Worm (Caenorhabditis elegans): ENCODE data around the gene H13N06.2.

Gene H13N06.2

ce11 chrX:15533847-15534246, 45.9 kb downstream of the H13N06.2 start:
- peak; percentile 67 for TF ChIP-seq snpc-4 (tag; optimal IDR thresholded peaks at IDR 0.05)

DNA sequence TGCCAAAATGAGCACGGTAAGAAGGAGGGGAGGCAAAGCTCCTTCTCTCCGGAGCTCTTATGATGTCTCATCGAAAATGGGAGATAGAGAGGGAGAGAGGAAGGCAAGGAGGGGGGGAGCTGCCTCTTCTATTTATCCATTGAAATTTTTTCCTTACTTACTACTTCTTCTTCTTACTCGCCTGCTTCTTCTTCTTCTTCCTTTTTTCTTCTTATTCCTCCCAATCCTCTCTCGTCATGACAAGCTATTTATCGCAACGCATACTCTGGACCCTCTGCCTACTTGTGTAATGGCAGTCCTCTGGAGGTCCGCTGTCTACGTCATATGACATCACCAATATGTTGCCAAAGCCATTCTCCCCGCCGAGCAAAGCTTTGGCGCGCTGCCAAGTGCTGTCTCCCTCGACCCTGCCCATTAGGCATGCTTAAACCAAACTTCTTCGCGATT, 47.3 kb downstream of the H13N06.2 start:
- TF ChIP-seq nhr-12 (tag; optimal IDR thresholded peaks at IDR 0.05): no peak
- TF ChIP-seq nhr-90 (tag; optimal IDR thresholded peaks at IDR 0.05; ENCODE audit: poor library complexity): no peak
- TF ChIP-seq F16B12.6 (tag; optimal IDR thresholded peaks at IDR 0.05): no peak
- peak; percentile 58 for TF ChIP-seq lin-13 (GFP tag; optimal IDR thresholded peaks at IDR 0.05)
- TF ChIP-seq lin-14 (GFP tag; optimal IDR thresholded peaks at IDR 0.05): peak; percentile 96
- peak; percentile 75 for TF ChIP-seq mab-9 (GFP tag; IDR thresholded peaks at IDR 0.05)
- TF ChIP-seq zip-4 (GFP tag; optimal IDR thresholded peaks at IDR 0.05): peak; percentile 10
- TF ChIP-seq fkh-10 (GFP tag; optimal IDR thresholded peaks at IDR 0.05): peak; percentile 86
- TF ChIP-seq alr-1 (tag; optimal IDR thresholded peaks at IDR 0.05; ENCODE audit: borderline replicate concordance): no peak
- peak; percentile 69 for TF ChIP-seq pax-3 (tag; optimal IDR thresholded peaks at IDR 0.05)
- TF ChIP-seq ceh-82 (tag; optimal IDR thresholded peaks at IDR 0.05): peak; percentile 48 to 66 (median 51)
- peak; percentile 87 for TF ChIP-seq egl-13 (tag; optimal IDR thresholded peaks at IDR 0.05)
- TF ChIP-seq ztf-4 (tag; optimal IDR thresholded peaks at IDR 0.05): peak; percentile 82
- TF ChIP-seq grh-1 (GFP tag; IDR thresholded peaks at IDR 0.05): no peak
- peak; percentile 41 to 43 for TF ChIP-seq efl-1 (optimal IDR thresholded peaks at IDR 0.05)
- TF ChIP-seq efl-1 (GFP tag; optimal IDR thresholded peaks at IDR 0.05 in 1 of 2): no peak
- peak; percentile 74 for TF ChIP-seq dsc-1 (tag; optimal IDR thresholded peaks at IDR 0.05)
- TF ChIP-seq pqm-1 (tag; optimal IDR thresholded peaks at IDR 0.05): no peak
- TF ChIP-seq Y116A8C.19 (tag; optimal IDR thresholded peaks at IDR 0.05; ENCODE audit: borderline replicate concordance): no peak
- TF ChIP-seq unc-130 (tag; optimal IDR thresholded peaks at IDR 0.05): no peak
- TF ChIP-seq C34B4.2 (tag; optimal IDR thresholded peaks at IDR 0.05): no peak
- peak; percentile 92 for TF ChIP-seq unc-86 (tag; optimal IDR thresholded peaks at IDR 0.05)
- peak; percentile 91 for TF ChIP-seq nhr-71 (tag; optimal IDR thresholded peaks at IDR 0.05)
- TF ChIP-seq xbp-1 (tag; optimal IDR thresholded peaks at IDR 0.05): peak; percentile 59
- TF ChIP-seq irx-1 (tag; optimal IDR thresholded peaks at IDR 0.05): peak; percentile 38
- peak in 1 of 2 experiments; percentile 55 for TF ChIP-seq lin-35 (GFP tag; optimal IDR thresholded peaks at IDR 0.05)
- peak in 1 of 2 experiments; percentile 53 for TF ChIP-seq egl-27 (tag; optimal IDR thresholded peaks at IDR 0.05)
- no peak for TF ChIP-seq hlh-17 (GFP tag; optimal IDR thresholded peaks at IDR 0.05; ENCODE audit: borderline replicate concordance)
- peak; percentile 71 for TF ChIP-seq swsn-7 (tag; optimal IDR thresholded peaks at IDR 0.05)
- TF ChIP-seq rnt-1 (tag; optimal IDR thresholded peaks at IDR 0.05): peak; percentile 73
- no peak for TF ChIP-seq tlp-1 (tag; optimal IDR thresholded peaks at IDR 0.05)
- TF ChIP-seq fos-1 (tag; optimal IDR thresholded peaks at IDR 0.05): no peak
- TF ChIP-seq nhr-11 (tag; optimal IDR thresholded peaks at IDR 0.05): no peak
- TF ChIP-seq nhr-77 (tag; optimal IDR thresholded peaks at IDR 0.05): no peak
- TF ChIP-seq nhr-19 (GFP tag; conservative IDR thresholded peaks at IDR 0.05): peak; percentile 61
- no peak for TF ChIP-seq nhr-237 (tag; optimal IDR thresholded peaks at IDR 0.05)
- TF ChIP-seq hpl-2 (GFP tag; optimal IDR thresholded peaks at IDR 0.05): no peak
- TF ChIP-seq skn-1 (tag; optimal IDR thresholded peaks at IDR 0.05): no peak
- TF ChIP-seq unc-62 (GFP tag; optimal IDR thresholded peaks at IDR 0.05): no peak
- TF ChIP-seq ceh-90 (tag; optimal IDR thresholded peaks at IDR 0.05): no peak
- peak in 1 of 2 experiments; percentile 14 for TF ChIP-seq mdl-1 (tag; optimal IDR thresholded peaks at IDR 0.05)
- TF ChIP-seq ceh-88 (GFP tag; IDR thresholded peaks at IDR 0.05): peak; percentile 49; the same call in 1 of the 2 replicates
- no peak for TF ChIP-seq aly-2 (tag; optimal IDR thresholded peaks at IDR 0.05)
- TF ChIP-seq fkh-8 (tag; optimal IDR thresholded peaks at IDR 0.05): peak; percentile 79
- TF ChIP-seq sptf-1 (tag; optimal IDR thresholded peaks at IDR 0.05): no peak
- no peak for TF ChIP-seq efl-3 (GFP tag; optimal IDR thresholded peaks at IDR 0.05)
- peak; percentile 39 for TF ChIP-seq nhr-20 (tag; optimal IDR thresholded peaks at IDR 0.05)
- TF ChIP-seq zag-1 (tag; optimal IDR thresholded peaks at IDR 0.05): peak; percentile 39
- peak; percentile 53 to 58 for TF ChIP-seq lsy-2 (tag; optimal IDR thresholded peaks at IDR 0.05)
- peak; percentile 87 for TF ChIP-seq tbx-2 (tag; optimal IDR thresholded peaks at IDR 0.05)
- peak; percentile 54 for TF ChIP-seq isw-1 (GFP tag; IDR thresholded peaks at IDR 0.05)
